Fruit fly (Drosophila melanogaster) whole organism, embryonic: ENCODE measurements around the gene CG43922.

Experiments used
- Lhr ChIP-seq: fragments of 200-800 bp; sonication (Bioruptor generic); optimal IDR thresholded peaks from 3 replicates; lab custom pipeline; 2017; ENCODE audit warnings: mild to moderate bottlenecking, missing biosample characterization, missing genetic modification reagents, missing genetic modification characterization
- dan ChIP-seq: fragments of 200-800 bp; sonication (Bioruptor generic); IDR thresholded peaks from 2 replicates; pipeline ENCODE4 v1.3.6; 2022; ENCODE audit warnings: missing biosample characterization, missing genetic modification characterization
- wor ChIP-seq: fragments of 200-800 bp; sonication (Bioruptor generic); IDR thresholded peaks from 2 replicates; pipeline ENCODE4 v1.3.6; 2022; ENCODE audit warnings: missing biosample characterization, missing genetic modification characterization

dm6 chr2L:6356134-6356533 lies 47.6 kb upstream of the CG43922 start:
- TF ChIP-seq wor (GFP tag; lab: Robert Waterston, UW) = no peak
- TF ChIP-seq dan = no peak
- no peak for TF ChIP-seq Lhr (GFP tag; lab: Kevin White, UChicago)
